Worm (Caenorhabditis elegans): ENCODE results near the gene F21A3.3.

DNA sequence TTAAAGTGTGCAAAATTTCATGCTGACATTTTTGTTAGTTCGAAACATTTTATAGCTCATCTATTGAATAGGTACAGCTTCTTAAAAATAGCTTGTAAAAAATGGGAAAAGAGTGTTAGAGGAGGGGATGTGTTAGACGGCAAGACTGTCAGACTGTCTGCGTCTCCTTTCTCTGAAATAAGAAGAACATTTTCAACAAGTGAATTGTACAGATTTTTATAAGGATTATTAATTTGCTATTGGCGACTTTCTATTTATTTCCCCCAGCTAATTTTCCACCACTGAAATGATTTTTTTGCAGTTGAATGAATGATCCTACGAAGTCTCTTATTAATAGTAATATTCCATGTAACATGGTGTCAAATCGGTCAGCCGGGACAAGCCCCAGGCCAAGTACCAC is 19.1 kb upstream of the F21A3.3 start, which contains the start of gene C06B8.7:
- TF ChIP-seq egl-27 (tag; optimal IDR thresholded peaks at IDR 0.05): no peak
- TF ChIP-seq eor-1 (tag; optimal IDR thresholded peaks at IDR 0.05): no peak
- TF ChIP-seq jun-1 (tag; optimal IDR thresholded peaks at IDR 0.05): no peak
- no peak for TF ChIP-seq skn-1 (tag; optimal IDR thresholded peaks at IDR 0.05)
- TF ChIP-seq ama-1 (optimal IDR thresholded peaks at IDR 0.05): no peak
- no peak for TF ChIP-seq ceh-28 (tag; optimal IDR thresholded peaks at IDR 0.05)
- no peak for TF ChIP-seq mdl-1 (tag; optimal IDR thresholded peaks at IDR 0.05)
- no peak for TF ChIP-seq fos-1 (tag; optimal IDR thresholded peaks at IDR 0.05)
- TF ChIP-seq nhr-76 (tag; optimal IDR thresholded peaks at IDR 0.05): no peak

Measured in whole organism, L3 larva.